Worm (Caenorhabditis elegans): ENCODE results near the gene idpp-12.

Gene idpp-12

DNA sequence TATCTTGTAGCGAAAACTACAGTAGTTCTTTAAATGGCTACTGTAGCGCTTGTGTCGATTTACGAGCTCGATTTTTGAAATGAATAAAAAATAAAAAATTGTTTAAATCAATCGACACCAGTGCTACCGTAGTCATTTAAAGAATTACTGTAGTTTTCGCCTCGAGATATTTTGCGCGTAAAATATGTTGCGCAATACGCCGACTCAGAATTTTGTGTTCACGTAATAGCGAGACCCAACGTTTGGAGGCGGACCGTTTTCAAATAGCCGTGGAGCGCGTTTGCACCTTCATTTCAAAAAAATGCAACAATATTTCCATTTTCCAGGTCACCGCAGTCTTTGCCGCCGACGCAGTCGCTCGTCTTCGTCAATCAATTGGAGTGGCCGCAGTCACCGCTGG, 43.6 kb upstream of the idpp-12 start:
- TF ChIP-seq aly-2 (tag; optimal IDR thresholded peaks at IDR 0.05) (no peak), ZK337.2 (GFP tag; IDR thresholded peaks at IDR 0.05) (no peak), ztf-7 (tag; optimal IDR thresholded peaks at IDR 0.05) (no peak), php-3 (GFP tag; IDR thresholded peaks at IDR 0.05) (no peak), lsy-2 (tag; optimal IDR thresholded peaks at IDR 0.05) (no peak), zag-1 (tag; optimal IDR thresholded peaks at IDR 0.05) (no peak), ceh-28 (tag; optimal IDR thresholded peaks at IDR 0.05) (no peak), unc-39 (tag; optimal IDR thresholded peaks at IDR 0.05) (no peak), ceh-32 (tag; optimal IDR thresholded peaks at IDR 0.05; ENCODE audit: poor library complexity) (no peak), hif-1 (tag; optimal IDR thresholded peaks at IDR 0.05) (no peak), ceh-82 (tag; optimal IDR thresholded peaks at IDR 0.05) (no peak), unc-130 (GFP tag; optimal IDR thresholded peaks at IDR 0.05) (no peak), daf-16 (GFP tag; optimal IDR thresholded peaks at IDR 0.05) (no peak), daf-16 (tag; optimal IDR thresholded peaks at IDR 0.05) (no peak), dve-1 (tag; optimal IDR thresholded peaks at IDR 0.05; ENCODE audit: insufficient read depth) (no peak), mes-2 (tag; optimal IDR thresholded peaks at IDR 0.05; ENCODE audit: poor library complexity, severe bottlenecking) (no peak), madf-9 (GFP tag; conservative IDR thresholded peaks at IDR 0.05) (no peak)

DNA sequence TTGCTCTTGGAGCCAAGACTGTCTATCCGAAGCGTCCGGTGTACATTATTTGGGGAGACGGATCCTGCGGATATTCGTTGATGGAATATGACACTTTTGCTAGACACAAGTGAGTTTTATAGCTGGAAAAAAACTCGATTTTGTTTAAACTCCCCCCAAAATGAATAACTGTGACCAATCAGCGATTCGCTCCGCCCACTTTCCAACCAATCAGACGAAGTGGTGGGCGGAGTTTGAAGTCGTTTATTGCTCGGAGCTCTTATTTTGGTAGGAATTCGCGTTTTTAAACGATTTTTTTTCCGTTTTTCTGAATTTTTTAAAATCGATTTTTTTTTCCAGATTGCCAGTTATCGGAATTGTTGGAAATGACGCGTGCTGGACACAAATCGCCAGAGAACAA, 42.0 kb upstream of the idpp-12 start:
- TF ChIP-seq nhr-111 (GFP tag; optimal IDR thresholded peaks at IDR 0.05): no peak
- TF ChIP-seq unc-62 (GFP tag; optimal IDR thresholded peaks at IDR 0.05 in 1 of 2): no peak
- TF ChIP-seq unc-62 (tag; optimal IDR thresholded peaks at IDR 0.05): no peak
- no peak for TF ChIP-seq unc-39 (tag; optimal IDR thresholded peaks at IDR 0.05)
- TF ChIP-seq nhr-6 (tag; optimal IDR thresholded peaks at IDR 0.05): no peak
- TF ChIP-seq daf-19 (GFP tag; conservative IDR thresholded peaks at IDR 0.05): no peak
- TF ChIP-seq Y5F2A.4 (GFP tag; optimal IDR thresholded peaks at IDR 0.05): no peak
- no peak for TF ChIP-seq egl-43 (GFP tag; IDR thresholded peaks at IDR 0.05)
- no peak for TF ChIP-seq ctbp-1 (GFP tag; IDR thresholded peaks at IDR 0.05)
- no peak for TF ChIP-seq arid-1 (GFP tag; conservative IDR thresholded peaks at IDR 0.05)

DNA sequence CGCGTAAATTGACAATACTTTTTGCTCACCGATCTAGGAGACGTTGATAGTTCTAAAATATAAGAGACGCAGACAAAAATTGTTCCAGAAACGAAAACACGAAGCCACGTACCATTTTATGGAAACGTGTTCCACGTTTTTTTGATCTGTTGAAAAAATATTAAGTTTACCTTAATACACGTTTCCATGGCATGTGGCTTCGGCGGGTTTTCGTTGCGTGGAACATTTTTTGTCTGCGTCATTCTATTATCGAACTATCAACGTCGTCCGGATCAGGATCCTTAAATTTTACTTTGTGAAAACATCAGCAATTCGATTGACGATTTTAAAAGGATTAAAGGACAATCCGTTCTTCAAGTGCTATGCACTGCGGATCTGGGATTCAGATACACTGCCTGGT, 38.1 kb upstream of the idpp-12 start, which contains the start of gene T26C12.2:
Gene T26C12.2 (minus strand): TSS at position 101 of the 400 bp plus-strand sequence.
- TF ChIP-seq unc-130 (GFP tag; optimal IDR thresholded peaks at IDR 0.05) (no peak), Y5F2A.4 (GFP tag; optimal IDR thresholded peaks at IDR 0.05) (no peak), spr-1 (tag; optimal IDR thresholded peaks at IDR 0.05) (no peak), vab-7 (GFP tag; IDR thresholded peaks at IDR 0.05) (no peak)

DNA sequence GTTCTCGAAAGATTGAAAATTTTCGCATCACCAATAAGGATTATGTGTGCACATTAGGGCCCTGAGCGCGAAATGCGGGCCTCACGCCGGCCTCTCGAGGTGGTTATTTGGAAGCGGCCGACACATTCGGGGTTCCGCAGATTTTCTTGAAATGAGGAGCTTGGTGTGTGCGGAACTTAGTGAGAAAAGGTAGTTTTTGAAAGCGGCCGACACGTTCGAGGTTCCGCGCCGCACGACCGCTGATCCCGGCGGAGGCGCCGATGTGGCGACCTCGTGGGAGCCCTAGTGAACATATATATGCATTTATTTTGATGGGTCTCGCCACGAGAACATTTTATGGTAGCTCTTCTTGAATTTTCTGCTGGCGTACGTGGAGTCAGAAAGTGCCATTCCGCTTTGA, 36.9 kb upstream of the idpp-12 start:
- TF ChIP-seq ama-1 (optimal IDR thresholded peaks at IDR 0.05) (no peak), gei-8 (GFP tag; optimal IDR thresholded peaks at IDR 0.05) (no peak), Y75B8A.6 (GFP tag; IDR thresholded peaks at IDR 0.05) (no peak), set-16 (GFP tag; IDR thresholded peaks at IDR 0.05) (peak; percentile 73), snpc-4 (tag; optimal IDR thresholded peaks at IDR 0.05) (no peak), nhr-42 (GFP tag; IDR thresholded peaks at IDR 0.05) (0 out of 2 replicates have a peak, but pooled peaks have one; percentile 12), F44E2.7 (GFP tag; IDR thresholded peaks at IDR 0.05) (no peak), mxl-2 (GFP tag; conservative IDR thresholded peaks at IDR 0.05) (no peak), jun-1 (tag; optimal IDR thresholded peaks at IDR 0.05) (no peak), ztf-11 (tag; optimal IDR thresholded peaks at IDR 0.05) (no peak), spr-3 (GFP tag; optimal IDR thresholded peaks at IDR 0.05) (no peak), zfp-3 (GFP tag; conservative IDR thresholded peaks at IDR 0.05) (no peak)
